Worm (Caenorhabditis elegans) whole organism, L2 larva: ENCODE data around the gene srsx-16.

ENCODE experiments used
- C34F6.9 ChIP-seq: fragments of 150-350 bp; optimal IDR thresholded peaks from 2 replicates; lab custom pipeline; 2014; ENCODE audit warnings: missing biosample characterization, missing genetic modification characterization
- F13H6.1 ChIP-seq: sonication (generic microtip); optimal IDR thresholded peaks from 2 replicates; lab custom pipeline; 2016; ENCODE audit warnings: missing genetic modification characterization, missing compliant biosample characterization
- R02D3.7 ChIP-seq: fragments of 150-350 bp; optimal IDR thresholded peaks from 2 replicates; lab custom pipeline; 2014; ENCODE audit warnings: missing biosample characterization, missing genetic modification characterization
- ZK546.5 ChIP-seq: sonication (generic microtip); optimal IDR thresholded peaks from 2 replicates; lab custom pipeline; 2017; ENCODE audit warnings: missing biosample characterization, missing genetic modification characterization
- alr-1 ChIP-seq: fragments of 150-350 bp; optimal IDR thresholded peaks from 2 replicates; lab custom pipeline; 2014; ENCODE audit warnings: missing biosample characterization, missing genetic modification characterization
- aly-2 ChIP-seq: fragments of 150-350 bp; optimal IDR thresholded peaks from 2 replicates; lab custom pipeline; 2014; ENCODE audit warnings: missing biosample characterization, missing genetic modification characterization
- ama-1 ChIP-seq: fragments of 150-350 bp; optimal IDR thresholded peaks from 2 replicates; lab custom pipeline; 2018; ENCODE audit warnings: inconsistent platforms
- blmp-1 ChIP-seq: sonication (generic microtip); optimal IDR thresholded peaks from 2 replicates; lab custom pipeline; 2017; ENCODE audit warnings: missing genetic modification characterization, mild to moderate bottlenecking, missing compliant biosample characterization, antibody characterized with exemption, moderate library complexity; ENCODE audit not compliant: insufficient read depth
- ceh-16 ChIP-seq: fragments of 150-350 bp; optimal IDR thresholded peaks from 2 replicates; lab custom pipeline; 2014; ENCODE audit warnings: missing biosample characterization, missing genetic modification characterization
- crh-2 ChIP-seq: sonication (generic microtip); optimal IDR thresholded peaks from 2 replicates; lab custom pipeline; 2017; ENCODE audit warnings: missing biosample characterization, missing genetic modification characterization
- dmd-4 ChIP-seq: sonication (generic microtip); optimal IDR thresholded peaks from 2 replicates; lab custom pipeline; 2017; ENCODE audit warnings: missing biosample characterization, missing genetic modification characterization
- egl-27 ChIP-seq: sonication (generic microtip); optimal IDR thresholded peaks from 3 replicates; lab custom pipeline; 2017; ENCODE audit warnings: missing biosample characterization, missing genetic modification reagents, missing genetic modification characterization
- elt-3 ChIP-seq: sonication (generic microtip); optimal IDR thresholded peaks from 2 replicates; lab custom pipeline; 2017; ENCODE audit warnings: missing biosample characterization, missing genetic modification characterization
- fos-1 ChIP-seq: fragments of 150-350 bp; optimal IDR thresholded peaks from 2 replicates; lab custom pipeline; 2014; ENCODE audit warnings: missing biosample characterization, missing genetic modification characterization
- gmeb-1 ChIP-seq: fragments of 150-350 bp; optimal IDR thresholded peaks from 2 replicates; lab custom pipeline; 2014; ENCODE audit warnings: missing biosample characterization, missing genetic modification characterization
- lin-11 ChIP-seq: fragments of 150-350 bp; sonication (generic microtip); optimal IDR thresholded peaks from 2 replicates; lab custom pipeline; 2014; ENCODE audit warnings: missing biosample characterization, missing genetic modification characterization, inconsistent platforms, mixed read lengths
- lin-13 ChIP-seq: fragments of 150-350 bp; optimal IDR thresholded peaks from 2 replicates; lab custom pipeline; 2014; ENCODE audit warnings: missing biosample characterization, missing genetic modification reagents, missing genetic modification characterization
- lin-39 ChIP-seq: fragments of 150-350 bp; optimal IDR thresholded peaks from 2 replicates; lab custom pipeline; 2014; ENCODE audit warnings: missing biosample characterization, missing genetic modification reagents, missing genetic modification characterization
- lsy-2 ChIP-seq, 2 experiments: fragments of 150-350 bp in 1 of 2; sonication (generic microtip) in 1 of 2; optimal IDR thresholded peaks; 2 replicates each; lab custom pipeline; 2014 to 2017; ENCODE audit warnings: missing biosample characterization in 2 of 2, missing genetic modification characterization in 2 of 2
- mab-5 ChIP-seq: fragments of 150-350 bp; optimal IDR thresholded peaks from 2 replicates; lab custom pipeline; 2014; ENCODE audit warnings: missing biosample characterization, missing genetic modification characterization
- mbf-1 ChIP-seq: sonication (generic microtip); optimal IDR thresholded peaks from 2 replicates; lab custom pipeline; 2017; ENCODE audit warnings: missing biosample characterization, missing genetic modification characterization
- nhr-10 ChIP-seq: sonication (generic microtip); optimal IDR thresholded peaks from 2 replicates; lab custom pipeline; 2017; ENCODE audit warnings: missing biosample characterization, missing genetic modification characterization
- nhr-11 ChIP-seq: fragments of 150-350 bp; optimal IDR thresholded peaks from 2 replicates; lab custom pipeline; 2014; ENCODE audit warnings: missing biosample characterization, missing genetic modification characterization
- nhr-129 ChIP-seq: fragments of 150-350 bp; optimal IDR thresholded peaks from 2 replicates; lab custom pipeline; 2014; ENCODE audit warnings: missing biosample characterization, missing genetic modification characterization
- nhr-21 ChIP-seq: fragments of 150-350 bp; optimal IDR thresholded peaks from 2 replicates; lab custom pipeline; 2014; ENCODE audit warnings: missing biosample characterization, missing genetic modification characterization
- nhr-237 ChIP-seq: fragments of 150-350 bp; optimal IDR thresholded peaks from 2 replicates; lab custom pipeline; 2014; ENCODE audit warnings: missing biosample characterization, missing genetic modification characterization
- nhr-25 ChIP-seq: fragments of 150-350 bp; sonication (generic microtip); optimal IDR thresholded peaks from 3 replicates; lab custom pipeline; 2014; ENCODE audit warnings: missing biosample characterization, missing genetic modification characterization
- nhr-6 ChIP-seq: fragments of 150-350 bp; optimal IDR thresholded peaks from 2 replicates; lab custom pipeline; 2014; ENCODE audit warnings: missing biosample characterization, missing genetic modification characterization
- nhr-77 ChIP-seq: fragments of 150-350 bp; optimal IDR thresholded peaks from 2 replicates; lab custom pipeline; 2014; ENCODE audit warnings: missing biosample characterization, missing genetic modification characterization
- peb-1 ChIP-seq: fragments of 150-350 bp; optimal IDR thresholded peaks from 2 replicates; lab custom pipeline; 2014; ENCODE audit warnings: missing biosample characterization, missing genetic modification characterization
- sem-4 ChIP-seq: fragments of 150-350 bp; optimal IDR thresholded peaks from 2 replicates; lab custom pipeline; 2014; ENCODE audit warnings: missing biosample characterization, missing genetic modification reagents, missing genetic modification characterization
- skn-1 ChIP-seq: sonication (generic microtip); optimal IDR thresholded peaks from 2 replicates; lab custom pipeline; 2017; ENCODE audit warnings: missing biosample characterization, missing genetic modification characterization
- sma-3 ChIP-seq: sonication (generic microtip); optimal IDR thresholded peaks from 2 replicates; lab custom pipeline; 2016; ENCODE audit warnings: missing genetic modification reagents, missing genetic modification characterization, missing compliant biosample characterization
- sma-9 ChIP-seq, 2 experiments: fragments of 150-350 bp in 1 of 2; sonication (generic microtip) in 1 of 2; optimal IDR thresholded peaks; 2 replicates each; lab custom pipeline; 2014 to 2016; ENCODE audit warnings: missing genetic modification characterization in 2 of 2, mild to moderate bottlenecking in 1 of 2, missing biosample characterization in 1 of 2, missing compliant biosample characterization in 1 of 2, missing genetic modification reagents in 1 of 2, moderate library complexity in 1 of 2
- snpc-4 ChIP-seq: fragments of 150-350 bp; optimal IDR thresholded peaks from 2 replicates; lab custom pipeline; 2014; ENCODE audit warnings: missing biosample characterization, missing genetic modification characterization
- unc-39 ChIP-seq: fragments of 150-350 bp; optimal IDR thresholded peaks from 2 replicates; lab custom pipeline; 2014; ENCODE audit warnings: missing biosample characterization, missing genetic modification characterization
- unc-55 ChIP-seq: fragments of 150-350 bp; sonication (generic microtip); optimal IDR thresholded peaks from 3 replicates; lab custom pipeline; 2014; ENCODE audit warnings: missing biosample characterization, missing genetic modification reagents, missing genetic modification characterization
- unc-62 ChIP-seq: fragments of 150-350 bp; optimal IDR thresholded peaks from 2 replicates; lab custom pipeline; 2014; ENCODE audit warnings: missing biosample characterization, missing genetic modification reagents, missing genetic modification characterization
- zag-1 ChIP-seq: fragments of 150-350 bp; optimal IDR thresholded peaks from 2 replicates; lab custom pipeline; 2014; ENCODE audit warnings: missing biosample characterization, missing genetic modification characterization
- ztf-11 ChIP-seq: sonication (generic microtip); optimal IDR thresholded peaks from 2 replicates; lab custom pipeline; 2017; ENCODE audit warnings: missing biosample characterization, missing genetic modification characterization
- ztf-4 ChIP-seq: fragments of 150-350 bp; optimal IDR thresholded peaks from 2 replicates; lab custom pipeline; 2014; ENCODE audit warnings: missing biosample characterization, missing genetic modification characterization

srsx-16 gene

ce11 chrIV:5657126-5657666 is 37.7 kb upstream of the srsx-16 start (continued):
- TF ChIP-seq sma-9 (GFP tag; optimal IDR thresholded peaks at IDR 0.05; lab: Kevin White, UChicago), result peak; percentile 92
- peak; percentile 70 for TF ChIP-seq sma-9 (tag; optimal IDR thresholded peaks at IDR 0.05; lab: Kevin White, UChicago)
- TF ChIP-seq egl-27 (tag; lab: Kevin White, UChicago), result peak; percentile 84
- peak; percentile 66 for TF ChIP-seq lin-13 (GFP tag; lab: Kevin White, UChicago)
- no peak for TF ChIP-seq nhr-10
- peak; percentile 90 for TF ChIP-seq sma-3
- TF ChIP-seq snpc-4 (tag; lab: Kevin White, UChicago), result no peak
- no peak for TF ChIP-seq nhr-11 (tag; lab: Kevin White, UChicago)
- TF ChIP-seq nhr-21 (tag; lab: Kevin White, UChicago), result peak; percentile 94
- no peak for TF ChIP-seq ZK546.5
- TF ChIP-seq C34F6.9 (tag; lab: Kevin White, UChicago), result peak; percentile 76
- TF ChIP-seq dmd-4, result no peak
- no peak for TF ChIP-seq unc-39 (tag; lab: Kevin White, UChicago)
- no peak for TF ChIP-seq mbf-1 (tag; lab: Kevin White, UChicago)
- TF ChIP-seq nhr-129 (tag; lab: Kevin White, UChicago), result peak; percentile 90
- TF ChIP-seq nhr-25 (tag; lab: Kevin White, UChicago), result peak; percentile 89
- TF ChIP-seq lin-11 (tag; lab: Kevin White, UChicago), result peak; percentile 33
- TF ChIP-seq aly-2 (tag; lab: Kevin White, UChicago), result no peak
- no peak for TF ChIP-seq lin-39 (tag; lab: Kevin White, UChicago)
- TF ChIP-seq gmeb-1 (tag; lab: Kevin White, UChicago), result peak; percentile 60
- no peak for TF ChIP-seq peb-1 (tag; lab: Kevin White, UChicago)
- peak; percentile 17 for TF ChIP-seq ztf-4

DNA sequence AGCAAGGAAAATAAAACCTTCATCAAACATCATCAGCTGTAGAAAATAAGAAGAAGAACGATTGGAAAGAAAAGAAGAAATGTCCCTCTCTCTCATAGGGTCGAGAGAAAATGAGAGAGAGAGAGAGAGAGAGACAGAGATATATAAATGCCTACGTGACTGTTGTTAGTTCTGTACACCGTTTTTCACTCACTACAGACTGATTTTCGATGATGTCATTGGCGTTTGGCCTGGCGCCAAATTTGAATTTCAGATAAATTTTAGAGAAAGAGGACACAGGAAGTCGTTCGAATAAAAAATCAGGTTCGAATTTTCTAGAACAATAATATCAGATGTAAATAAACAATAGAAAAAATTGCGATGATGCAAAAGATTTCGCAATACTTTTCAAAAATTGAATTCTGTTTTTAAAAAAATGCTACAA is 36.4 kb upstream of the srsx-16 start:
- TF ChIP-seq nhr-21 (tag; lab: Kevin White, UChicago) (peak; percentile 72), alr-1 (tag; lab: Kevin White, UChicago) (no peak), blmp-1 (tag; lab: Kevin White, UChicago) (peak; percentile 53), C34F6.9 (tag; lab: Kevin White, UChicago) (peak; percentile 73), sma-3 (peak; percentile 69), lin-13 (GFP tag; lab: Kevin White, UChicago) (peak; percentile 62), F13H6.1 (tag; lab: Kevin White, UChicago) (peak; percentile 56), skn-1 (tag; lab: Kevin White, UChicago) (peak; percentile 92), peb-1 (tag; lab: Kevin White, UChicago) (no peak), ama-1 (lab: Kevin White, UChicago) (no peak), R02D3.7 (tag; lab: Kevin White, UChicago) (no peak), nhr-129 (tag; lab: Kevin White, UChicago) (peak; percentile 82), ztf-4 (peak; percentile 85), nhr-25 (tag; lab: Kevin White, UChicago) (peak; percentile 91), dmd-4 (no peak), nhr-6 (tag; lab: Kevin White, UChicago) (peak; percentile 77), egl-27 (tag; lab: Kevin White, UChicago) (peak; percentile 45), sem-4 (tag; lab: Kevin White, UChicago) (peak; percentile 41), lsy-2 (tag; optimal IDR thresholded peaks at IDR 0.05; lab: Kevin White, UChicago) (peak in 1 of 2 experiments; percentile 73), sma-9 (GFP tag; optimal IDR thresholded peaks at IDR 0.05; lab: Kevin White, UChicago) (peak; percentile 91), sma-9 (tag; optimal IDR thresholded peaks at IDR 0.05; lab: Kevin White, UChicago) (no peak), unc-55 (GFP tag; lab: Kevin White, UChicago) (no peak), gmeb-1 (tag; lab: Kevin White, UChicago) (peak; percentile 80), nhr-10 (no peak), nhr-77 (tag; lab: Kevin White, UChicago) (no peak), crh-2 (tag; lab: Kevin White, UChicago) (peak; percentile 77), fos-1 (tag; lab: Kevin White, UChicago) (peak; percentile 61)

DNA sequence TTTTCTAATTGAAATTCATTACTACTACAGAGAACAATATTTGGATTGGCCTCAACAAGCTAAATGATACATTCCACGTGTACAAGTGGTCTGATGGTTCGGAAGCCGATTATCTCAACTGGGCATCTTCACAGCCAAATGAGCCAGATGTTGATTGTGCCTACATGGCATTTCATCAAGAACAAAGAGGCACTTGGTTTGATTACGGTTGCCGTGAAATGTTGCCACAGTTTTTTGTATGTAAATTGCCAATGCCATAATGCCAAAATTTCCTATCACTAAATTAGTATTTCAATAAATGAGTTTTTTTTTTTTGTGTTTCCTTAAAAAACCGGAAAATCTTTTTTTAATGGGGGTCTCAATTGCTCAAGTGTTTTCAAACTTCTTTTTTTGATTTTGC is 35.1 kb upstream of the srsx-16 start:
- TF ChIP-seq unc-62, result no peak

- TF ChIP-seq aly-2 (tag; lab: Kevin White, UChicago) (no peak), blmp-1 (tag; lab: Kevin White, UChicago) (no peak), zag-1 (tag; lab: Kevin White, UChicago) (no peak), nhr-21 (tag; lab: Kevin White, UChicago) (no peak), nhr-6 (tag; lab: Kevin White, UChicago) (no peak), nhr-25 (tag; lab: Kevin White, UChicago) (no peak), nhr-237 (no peak), unc-62 (no peak), R02D3.7 (tag; lab: Kevin White, UChicago) (no peak), mab-5 (tag; lab: Kevin White, UChicago) (no peak), sma-9 (GFP tag; optimal IDR thresholded peaks at IDR 0.05; lab: Kevin White, UChicago) (peak; percentile 33), sma-9 (tag; optimal IDR thresholded peaks at IDR 0.05; lab: Kevin White, UChicago) (no peak), peb-1 (tag; lab: Kevin White, UChicago) (no peak), ztf-11 (no peak), ceh-16 (tag; lab: Kevin White, UChicago) (no peak), gmeb-1 (tag; lab: Kevin White, UChicago) (no peak), nhr-129 (tag; lab: Kevin White, UChicago) (no peak), nhr-10 (no peak), lin-39 (tag; lab: Kevin White, UChicago) (no peak), skn-1 (tag; lab: Kevin White, UChicago) (peak; percentile 88), ama-1 (lab: Kevin White, UChicago) (no peak), F13H6.1 (tag; lab: Kevin White, UChicago) (peak; percentile 3), unc-39 (tag; lab: Kevin White, UChicago) (no peak), alr-1 (tag; lab: Kevin White, UChicago) (no peak), fos-1 (tag; lab: Kevin White, UChicago) (peak; percentile 68), ztf-4 (no peak), elt-3 (tag; lab: Kevin White, UChicago) (no peak), sem-4 (tag; lab: Kevin White, UChicago) (no peak), sma-3 (peak; percentile 26)
Observed at ce11 chrIV:5654203-5654602, 34.7 kb upstream of the srsx-16 start.
